Worm (Caenorhabditis elegans) whole organism, mixed stage, embryonic: ENCODE results near the gene srh-116.
"Not testable (repeated sequence)": the region's sequence is repeated elsewhere in the genome, so short reads cannot be mapped to it uniquely, and the experiment has no call there.

Experiments
- M03D4.4 ChIP-seq: sonication (generic microtip); optimal IDR thresholded peaks from 2 replicates; lab custom pipeline; 2017; ENCODE audit warnings: mild to moderate bottlenecking, missing genetic modification characterization, missing compliant biosample characterization
- blmp-1 ChIP-seq: fragments of 150-350 bp; optimal IDR thresholded peaks from 2 replicates; lab custom pipeline; 2014; ENCODE audit warnings: missing biosample characterization, missing genetic modification characterization
- ceh-39 ChIP-seq: fragments of 150-350 bp; optimal IDR thresholded peaks from 2 replicates; lab custom pipeline; 2014; ENCODE audit warnings: missing biosample characterization, missing genetic modification characterization
- ceh-43 ChIP-seq: fragments of 200-800 bp; sonication (Bioruptor generic); optimal IDR thresholded peaks from 2 replicates; lab custom pipeline; 2018; ENCODE audit warnings: mild to moderate bottlenecking, missing genetic modification characterization, moderate library complexity, missing compliant biosample characterization
- ceh-83 ChIP-seq: fragments of 200-800 bp; sonication (Bioruptor generic); optimal IDR thresholded peaks from 2 replicates; lab custom pipeline; 2018; ENCODE audit warnings: mild to moderate bottlenecking, missing genetic modification characterization, missing compliant biosample characterization
- ces-1 ChIP-seq: fragments of 150-350 bp; optimal IDR thresholded peaks from 2 replicates; lab custom pipeline; 2014; ENCODE audit warnings: missing biosample characterization, missing genetic modification reagents, missing genetic modification characterization
- drap-1 ChIP-seq: fragments of 200-800 bp; sonication (Bioruptor generic); optimal IDR thresholded peaks from 3 replicates; lab custom pipeline; 2018; ENCODE audit warnings: mild to moderate bottlenecking, missing genetic modification characterization, missing compliant biosample characterization
- elt-1 ChIP-seq: sonication (generic microtip); optimal IDR thresholded peaks from 2 replicates; lab custom pipeline; 2017; ENCODE audit warnings: missing genetic modification characterization, mild to moderate bottlenecking, missing compliant biosample characterization, antibody characterized with exemption, moderate library complexity, borderline replicate concordance; ENCODE audit not compliant: insufficient read depth
- elt-3 ChIP-seq: fragments of 150-350 bp; optimal IDR thresholded peaks from 2 replicates; lab custom pipeline; 2014; ENCODE audit warnings: missing biosample characterization, missing genetic modification characterization
- flh-1 ChIP-seq: fragments of 200-800 bp; sonication (Bioruptor generic); optimal IDR thresholded peaks from 2 replicates; lab custom pipeline; 2018; ENCODE audit warnings: mild to moderate bottlenecking, missing genetic modification characterization, moderate library complexity, missing compliant biosample characterization
- ham-2 ChIP-seq: fragments of 200-800 bp; sonication (Bioruptor generic); optimal IDR thresholded peaks from 2 replicates; lab custom pipeline; 2018; ENCODE audit warnings: mild to moderate bottlenecking, missing genetic modification characterization, missing compliant biosample characterization
- hlh-1 ChIP-seq: fragments of 150-350 bp; optimal IDR thresholded peaks from 2 replicates; lab custom pipeline; 2014; ENCODE audit warnings: missing biosample characterization, missing genetic modification reagents, missing genetic modification characterization
- lin-13 ChIP-seq: fragments of 150-350 bp; optimal IDR thresholded peaks from 2 replicates; lab custom pipeline; 2014; ENCODE audit warnings: missing biosample characterization, missing genetic modification characterization
- lin-32 ChIP-seq: fragments of 200-800 bp; sonication (Bioruptor generic); optimal IDR thresholded peaks from 2 replicates; lab custom pipeline; 2018; ENCODE audit warnings: mild to moderate bottlenecking, missing genetic modification characterization, missing compliant biosample characterization
- lsy-2 ChIP-seq: fragments of 150-350 bp; optimal IDR thresholded peaks from 2 replicates; lab custom pipeline; 2014; ENCODE audit warnings: missing biosample characterization, missing genetic modification characterization
- mab-5 ChIP-seq: fragments of 150-350 bp; optimal IDR thresholded peaks from 2 replicates; lab custom pipeline; 2014; ENCODE audit warnings: missing biosample characterization, missing genetic modification characterization
- mep-1 ChIP-seq: fragments of 150-350 bp; optimal IDR thresholded peaks from 2 replicates; lab custom pipeline; 2017; ENCODE audit warnings: missing biosample characterization, missing genetic modification reagents, missing genetic modification characterization, inconsistent platforms
- mls-2 ChIP-seq: sonication (generic microtip); optimal IDR thresholded peaks from 2 replicates; lab custom pipeline; 2016; ENCODE audit warnings: mild to moderate bottlenecking, missing genetic modification characterization, moderate library complexity, missing compliant biosample characterization
- nhr-12 ChIP-seq: fragments of 150-350 bp; optimal IDR thresholded peaks from 2 replicates; lab custom pipeline; 2014; ENCODE audit warnings: missing biosample characterization, missing genetic modification characterization
- nhr-237 ChIP-seq: fragments of 150-350 bp; optimal IDR thresholded peaks from 2 replicates; lab custom pipeline; 2014; ENCODE audit warnings: missing biosample characterization, missing genetic modification characterization
- nhr-76 ChIP-seq: sonication (generic microtip); optimal IDR thresholded peaks from 2 replicates; lab custom pipeline; 2017; ENCODE audit warnings: missing biosample characterization, missing genetic modification characterization
- pha-4 ChIP-seq: fragments of 150-350 bp; optimal IDR thresholded peaks from 2 replicates; lab custom pipeline; 2018; ENCODE audit warnings: missing biosample characterization, missing genetic modification reagents, missing genetic modification characterization
- sem-2 ChIP-seq: fragments of 200-800 bp; sonication (Bioruptor generic); optimal IDR thresholded peaks from 2 replicates; lab custom pipeline; 2018; ENCODE audit warnings: mild to moderate bottlenecking, missing genetic modification characterization, missing compliant biosample characterization
- snpc-4 ChIP-seq: fragments of 150-350 bp; optimal IDR thresholded peaks from 2 replicates; lab custom pipeline; 2014; ENCODE audit warnings: missing biosample characterization, missing genetic modification characterization
- unc-120 ChIP-seq: sonication (generic microtip); optimal IDR thresholded peaks from 2 replicates; lab custom pipeline; 2017; ENCODE audit warnings: missing genetic modification characterization, missing compliant biosample characterization; ENCODE audit not compliant: poor library complexity, severe bottlenecking
- unc-39 ChIP-seq: fragments of 150-350 bp; optimal IDR thresholded peaks from 2 replicates; lab custom pipeline; 2014; ENCODE audit warnings: missing biosample characterization, missing genetic modification characterization
- unc-62 ChIP-seq: fragments of 150-350 bp; optimal IDR thresholded peaks from 2 replicates; lab custom pipeline; 2014; ENCODE audit warnings: missing biosample characterization, missing genetic modification reagents, missing genetic modification characterization
- zip-8 ChIP-seq: fragments of 150-350 bp; optimal IDR thresholded peaks from 2 replicates; lab custom pipeline; 2014; ENCODE audit warnings: missing biosample characterization, missing genetic modification characterization
- ztf-11 ChIP-seq: fragments of 150-350 bp; optimal IDR thresholded peaks from 2 replicates; lab custom pipeline; 2014; ENCODE audit warnings: missing biosample characterization, missing genetic modification characterization

srh-116 gene

ce11 chrV:17292740-17293139, 37.8 kb upstream of the srh-116 start:
- TF ChIP-seq M03D4.4 (no peak), flh-1 (GFP tag; lab: Kevin White, UChicago) (no peak), zip-8 (tag; lab: Kevin White, UChicago) (no peak)

ce11 chrV:17284159-17284558, 29.2 kb upstream of the srh-116 start:
- no peak for TF ChIP-seq drap-1 (GFP tag; lab: Kevin White, UChicago)
- no peak for TF ChIP-seq zip-8 (tag; lab: Kevin White, UChicago)

ce11 chrV:17273249-17273648, 18.3 kb upstream of the srh-116 start, which contains the start of gene K10G4.10:
K10G4.10 (plus strand) TSS chrV:17273549.
- TF ChIP-seq pha-4 (tag; lab: Kevin White, UChicago) (no peak), blmp-1 (tag; lab: Kevin White, UChicago) (no peak), mep-1 (tag; lab: Kevin White, UChicago) (no peak), sem-2 (GFP tag; lab: Kevin White, UChicago) (no peak), lsy-2 (tag; lab: Kevin White, UChicago) (no peak), ces-1 (GFP tag; lab: Kevin White, UChicago) (no peak), lin-13 (tag; lab: Kevin White, UChicago) (no peak), ham-2 (GFP tag; lab: Kevin White, UChicago) (no peak), nhr-237 (tag; lab: Kevin White, UChicago) (no peak), unc-120 (tag; lab: Kevin White, UChicago) (no peak), unc-39 (tag; lab: Kevin White, UChicago) (no peak), elt-1 (no peak), lin-32 (GFP tag; lab: Kevin White, UChicago) (no peak)

- TF ChIP-seq unc-39 (tag; lab: Kevin White, UChicago): no peak
- no peak for TF ChIP-seq elt-3 (tag; lab: Kevin White, UChicago)
- TF ChIP-seq ces-1 (GFP tag; lab: Kevin White, UChicago): no peak
- no peak for TF ChIP-seq mep-1 (tag; lab: Kevin White, UChicago)
- TF ChIP-seq unc-120 (tag; lab: Kevin White, UChicago): no peak
- no peak for TF ChIP-seq ceh-39
- no peak for TF ChIP-seq unc-62 (GFP tag; lab: Kevin White, UChicago)
- TF ChIP-seq mab-5: no peak
- TF ChIP-seq ceh-83: no peak
- TF ChIP-seq zip-8 (tag; lab: Kevin White, UChicago): no peak
- TF ChIP-seq M03D4.4: no peak
Measured at ce11 chrV:17272112-17272511, 17.2 kb upstream of the srh-116 start.

ce11 chrV:17264855-17265254, 9.9 kb upstream of the srh-116 start, which contains the start of gene K10G4.3:
K10G4.3 (minus strand) TSS chrV:17264955.
- not testable (repeated sequence) for TF ChIP-seq mls-2 (tag; lab: Kevin White, UChicago); blmp-1 (tag; lab: Kevin White, UChicago); mab-5

ce11 chrV:17261385-17261784, 6.5 kb upstream of the srh-116 start:
- no peak for TF ChIP-seq ceh-83
- no peak for TF ChIP-seq zip-8 (tag; lab: Kevin White, UChicago)
- TF ChIP-seq blmp-1 (tag; lab: Kevin White, UChicago): no peak
- TF ChIP-seq nhr-12 (tag; lab: Kevin White, UChicago): no peak
- TF ChIP-seq hlh-1 (tag; lab: Kevin White, UChicago): no peak
- TF ChIP-seq ceh-39: no peak
- no peak for TF ChIP-seq ceh-43 (GFP tag; lab: Kevin White, UChicago)
- no peak for TF ChIP-seq pha-4 (tag; lab: Kevin White, UChicago)
- no peak for TF ChIP-seq ztf-11
- no peak for TF ChIP-seq nhr-237 (tag; lab: Kevin White, UChicago)
- no peak for TF ChIP-seq unc-39 (tag; lab: Kevin White, UChicago)
- TF ChIP-seq mls-2 (tag; lab: Kevin White, UChicago): no peak
- no peak for TF ChIP-seq nhr-76
- no peak for TF ChIP-seq snpc-4
- no peak for TF ChIP-seq flh-1 (GFP tag; lab: Kevin White, UChicago)
